Worm (Caenorhabditis elegans): ENCODE results near the gene uda-1.

- TF ChIP-seq nhr-28 (tag; optimal IDR thresholded peaks at IDR 0.05): no peak
- no peak for TF ChIP-seq pha-4 (tag; optimal IDR thresholded peaks at IDR 0.05)
- TF ChIP-seq sptf-1 (tag; optimal IDR thresholded peaks at IDR 0.05): no peak
- no peak for TF ChIP-seq mab-5 (tag; optimal IDR thresholded peaks at IDR 0.05)
- no peak for TF ChIP-seq mep-1 (tag; optimal IDR thresholded peaks at IDR 0.05)
- TF ChIP-seq unc-62 (GFP tag; optimal IDR thresholded peaks at IDR 0.05): no peak
- no peak for TF ChIP-seq nhr-76 (tag; optimal IDR thresholded peaks at IDR 0.05)
- no peak for TF ChIP-seq elt-1 (tag; optimal IDR thresholded peaks at IDR 0.05; ENCODE audit: borderline replicate concordance, insufficient read depth)
- no peak for TF ChIP-seq ces-1 (GFP tag; optimal IDR thresholded peaks at IDR 0.05)
- TF ChIP-seq lsy-2 (tag; optimal IDR thresholded peaks at IDR 0.05): no peak
- TF ChIP-seq ham-2 (GFP tag; optimal IDR thresholded peaks at IDR 0.05): no peak
- no peak for TF ChIP-seq nhr-12 (tag; optimal IDR thresholded peaks at IDR 0.05)
- TF ChIP-seq snpc-4 (tag; optimal IDR thresholded peaks at IDR 0.05): no peak
- TF ChIP-seq unc-39 (tag; optimal IDR thresholded peaks at IDR 0.05): no peak
These were observed 21.0 kb upstream of the uda-1 start for ce11 chrV:9983529-9983928.

Measured in whole organism, mixed stage, embryonic.